Worm (Caenorhabditis elegans) whole organism, L4 larva: ENCODE results near the gene ltah-1.2.
A peak's percentile ranks its signal among the peaks of the same experiment; 100 is the strongest.

Experiments used
- F44E2.7 ChIP-seq: fragments of 200-800 bp; sonication (Bioruptor generic); IDR thresholded peaks from 2 replicates; pipeline ENCODE4 v2.1.2; 2022; ENCODE audit warnings: missing genetic modification characterization, missing compliant biosample characterization
- T20F7.1 ChIP-seq: fragments of 200-800 bp; sonication (Bioruptor generic); optimal IDR thresholded peaks from 2 replicates; lab custom pipeline; 2018; ENCODE audit warnings: mild to moderate bottlenecking, missing genetic modification characterization, missing compliant biosample characterization
- Y48G9A.11 ChIP-seq: fragments of 200-800 bp; sonication (Bioruptor generic); IDR thresholded peaks from 2 replicates; pipeline ENCODE4 v1.3.6; 2022; ENCODE audit warnings: missing genetic modification reagents, missing genetic modification characterization, missing compliant biosample characterization
- arid-1 ChIP-seq: fragments of 200-800 bp; sonication (Bioruptor generic); conservative IDR thresholded peaks from 2 replicates; pipeline ENCODE4 v1.3.6; 2022; ENCODE audit warnings: missing genetic modification reagents, missing genetic modification characterization, missing compliant biosample characterization
- ceh-28 ChIP-seq: fragments of 150-350 bp; optimal IDR thresholded peaks from 2 replicates; lab custom pipeline; 2014; ENCODE audit warnings: missing biosample characterization, missing genetic modification reagents, missing genetic modification characterization
- ces-1 ChIP-seq: fragments of 150-350 bp; sonication (generic microtip); optimal IDR thresholded peaks from 4 replicates; lab custom pipeline; 2014; ENCODE audit warnings: missing biosample characterization, missing genetic modification reagents, missing genetic modification characterization
- ctbp-1 ChIP-seq: fragments of 200-800 bp; sonication (Bioruptor generic); IDR thresholded peaks from 2 replicates; pipeline ENCODE4 v1.3.6; 2022; ENCODE audit warnings: missing genetic modification reagents, missing genetic modification characterization, missing compliant biosample characterization
- daf-16 ChIP-seq, 3 experiments: sonication (generic microtip); optimal IDR thresholded peaks; 2 replicates each; lab custom pipeline; 2016 to 2017; ENCODE audit warnings: missing genetic modification characterization in 3 of 3, missing genetic modification reagents in 3 of 3, mild to moderate bottlenecking in 2 of 3, missing compliant biosample characterization in 2 of 3, missing biosample characterization in 1 of 3, moderate library complexity in 1 of 3
- daf-19 ChIP-seq: fragments of 200-800 bp; sonication (Bioruptor generic); conservative IDR thresholded peaks from 2 replicates; pipeline ENCODE4 v1.3.6; 2022; ENCODE audit warnings: missing genetic modification characterization, missing compliant biosample characterization
- dmd-6 ChIP-seq: fragments of 200-800 bp; sonication (Bioruptor generic); IDR thresholded peaks from 2 replicates; pipeline ENCODE4 v1.3.6; 2022; ENCODE audit warnings: missing genetic modification reagents, missing genetic modification characterization, missing compliant biosample characterization
- dpl-1 ChIP-seq: fragments of 150-350 bp; optimal IDR thresholded peaks from 2 replicates; lab custom pipeline; 2014; ENCODE audit warnings: missing biosample characterization, missing genetic modification reagents, missing genetic modification characterization
- egl-27 ChIP-seq: sonication (generic microtip); optimal IDR thresholded peaks from 3 replicates; lab custom pipeline; 2017; ENCODE audit warnings: missing biosample characterization, missing genetic modification reagents, missing genetic modification characterization
- egl-43 ChIP-seq: fragments of 200-800 bp; sonication (Bioruptor generic); IDR thresholded peaks from 2 replicates; pipeline ENCODE4 v1.3.6; 2022; ENCODE audit warnings: missing genetic modification reagents, missing genetic modification characterization, missing compliant biosample characterization
- fkh-10 ChIP-seq: fragments of 150-350 bp; optimal IDR thresholded peaks from 2 replicates; lab custom pipeline; 2014; ENCODE audit warnings: missing biosample characterization, missing genetic modification reagents, missing genetic modification characterization
- hif-1 ChIP-seq, 2 experiments: sonication (generic microtip); optimal IDR thresholded peaks; 2 replicates each; lab custom pipeline; 2016 to 2017; ENCODE audit warnings: missing compliant biosample characterization in 2 of 2, missing genetic modification characterization in 2 of 2, missing genetic modification reagents in 2 of 2, missing genotype in 2 of 2, mild to moderate bottlenecking in 1 of 2
- jun-1 ChIP-seq: fragments of 150-350 bp; optimal IDR thresholded peaks from 2 replicates; lab custom pipeline; 2014; ENCODE audit warnings: missing biosample characterization, missing genetic modification reagents, missing genetic modification characterization
- lir-3 ChIP-seq: sonication (generic microtip); optimal IDR thresholded peaks from 2 replicates; lab custom pipeline; 2016; ENCODE audit warnings: mild to moderate bottlenecking, missing genetic modification characterization, missing compliant biosample characterization
- lsy-2 ChIP-seq, 2 experiments: fragments of 150-350 bp in 1 of 2; sonication (generic microtip) in 1 of 2; optimal IDR thresholded peaks; 2 replicates each; lab custom pipeline; 2014 to 2017; ENCODE audit warnings: missing biosample characterization in 2 of 2, missing genetic modification characterization in 2 of 2
- madf-5 ChIP-seq, 2 experiments: fragments of 200-800 bp; sonication (Bioruptor generic); IDR thresholded peaks; 2 replicates each; pipeline ENCODE4 v1.3.6; 2022; ENCODE audit warnings: missing compliant biosample characterization in 2 of 2, missing genetic modification characterization in 2 of 2
- madf-9 ChIP-seq: fragments of 200-800 bp; sonication (Bioruptor generic); conservative IDR thresholded peaks from 2 replicates; pipeline ENCODE4 v1.3.6; 2022; ENCODE audit warnings: missing genetic modification reagents, missing genetic modification characterization, missing compliant biosample characterization
- mdl-1 ChIP-seq, 2 experiments: fragments of 150-350 bp in 1 of 2; sonication (generic microtip) in 1 of 2; optimal IDR thresholded peaks; 2 replicates each; lab custom pipeline; 2014 to 2017; ENCODE audit warnings: missing biosample characterization in 2 of 2, missing genetic modification characterization in 2 of 2
- nhr-102 ChIP-seq: sonication (generic microtip); optimal IDR thresholded peaks from 2 replicates; lab custom pipeline; 2016; ENCODE audit warnings: mild to moderate bottlenecking, missing genetic modification characterization, moderate library complexity, missing compliant biosample characterization
- nhr-25 ChIP-seq: sonication (generic microtip); optimal IDR thresholded peaks from 2 replicates; lab custom pipeline; 2017; ENCODE audit warnings: missing genetic modification characterization, mild to moderate bottlenecking, missing compliant biosample characterization, antibody characterized with exemption, moderate library complexity, borderline replicate concordance; ENCODE audit not compliant: insufficient read depth
- nhr-28 ChIP-seq: fragments of 150-350 bp; optimal IDR thresholded peaks from 2 replicates; lab custom pipeline; 2014; ENCODE audit warnings: missing biosample characterization, missing genetic modification characterization
- nhr-41 ChIP-seq: fragments of 200-800 bp; sonication (Bioruptor generic); IDR thresholded peaks from 2 replicates; pipeline ENCODE4 v1.3.6; 2022; ENCODE audit warnings: missing genetic modification reagents, missing genetic modification characterization, missing compliant biosample characterization
- nhr-6 ChIP-seq: fragments of 150-350 bp; optimal IDR thresholded peaks from 2 replicates; lab custom pipeline; 2014; ENCODE audit warnings: missing biosample characterization, missing genetic modification characterization
- rbr-2 ChIP-seq: sonication (generic microtip); optimal IDR thresholded peaks from 2 replicates; lab custom pipeline; 2016; ENCODE audit warnings: missing genotype, missing genetic modification characterization, missing compliant biosample characterization
- saeg-2 ChIP-seq: fragments of 200-800 bp; sonication (Bioruptor generic); IDR thresholded peaks from 2 replicates; pipeline ENCODE4 v1.3.6; 2022; ENCODE audit warnings: missing genetic modification reagents, missing genetic modification characterization, missing compliant biosample characterization
- sdz-12 ChIP-seq: fragments of 200-800 bp; sonication (Bioruptor generic); optimal IDR thresholded peaks from 2 replicates; lab custom pipeline; 2018; ENCODE audit warnings: mild to moderate bottlenecking, missing genetic modification characterization, missing compliant biosample characterization
- set-16 ChIP-seq: fragments of 200-800 bp; sonication (Bioruptor generic); IDR thresholded peaks from 2 replicates; pipeline ENCODE4 v1.3.6; 2022; ENCODE audit warnings: missing genetic modification reagents, missing genetic modification characterization, missing compliant biosample characterization
- skn-1 ChIP-seq: fragments of 150-350 bp; optimal IDR thresholded peaks from 2 replicates; lab custom pipeline; 2014; ENCODE audit warnings: missing biosample characterization, missing genetic modification characterization
- snpc-1.2 ChIP-seq: fragments of 200-800 bp; sonication (Bioruptor generic); IDR thresholded peaks from 2 replicates; pipeline ENCODE4 v1.3.6; 2022; ENCODE audit warnings: missing genetic modification reagents, missing genetic modification characterization, missing compliant biosample characterization
- spr-1 ChIP-seq: sonication (generic microtip); optimal IDR thresholded peaks from 2 replicates; lab custom pipeline; 2016; ENCODE audit warnings: mild to moderate bottlenecking, missing genetic modification characterization, missing compliant biosample characterization
- spr-3 ChIP-seq: fragments of 200-800 bp; sonication (Bioruptor generic); optimal IDR thresholded peaks from 2 replicates; lab custom pipeline; 2018; ENCODE audit warnings: mild to moderate bottlenecking, missing genetic modification characterization, missing compliant biosample characterization
- unc-130 ChIP-seq: sonication (generic microtip); optimal IDR thresholded peaks from 2 replicates; lab custom pipeline; 2016; ENCODE audit warnings: missing genetic modification reagents, missing genetic modification characterization, missing compliant biosample characterization
- unc-62 ChIP-seq, 3 experiments: fragments of 150-350 bp in 1 of 3; sonication (generic microtip); optimal IDR thresholded peaks in 2 of 3; peaks in 1 of 3; 1 replicate in 1 of 3; 2 replicates in 2 of 3; lab custom pipeline; 2014 to 2017; ENCODE audit warnings: missing biosample characterization in 3 of 3, missing genetic modification characterization in 3 of 3, missing genetic modification reagents in 3 of 3, missing genotype in 1 of 3
- vab-7 ChIP-seq: fragments of 200-800 bp; sonication (Bioruptor generic); IDR thresholded peaks from 2 replicates; pipeline ENCODE4 v1.3.6; 2022; ENCODE audit warnings: missing genetic modification reagents, missing genetic modification characterization, missing compliant biosample characterization
- zip-11 ChIP-seq: fragments of 200-800 bp; sonication (Bioruptor generic); IDR thresholded peaks from 2 replicates; pipeline ENCODE4 v1.3.6; 2022; ENCODE audit warnings: missing genetic modification characterization, missing compliant biosample characterization

The ltah-1.2 gene

DNA sequence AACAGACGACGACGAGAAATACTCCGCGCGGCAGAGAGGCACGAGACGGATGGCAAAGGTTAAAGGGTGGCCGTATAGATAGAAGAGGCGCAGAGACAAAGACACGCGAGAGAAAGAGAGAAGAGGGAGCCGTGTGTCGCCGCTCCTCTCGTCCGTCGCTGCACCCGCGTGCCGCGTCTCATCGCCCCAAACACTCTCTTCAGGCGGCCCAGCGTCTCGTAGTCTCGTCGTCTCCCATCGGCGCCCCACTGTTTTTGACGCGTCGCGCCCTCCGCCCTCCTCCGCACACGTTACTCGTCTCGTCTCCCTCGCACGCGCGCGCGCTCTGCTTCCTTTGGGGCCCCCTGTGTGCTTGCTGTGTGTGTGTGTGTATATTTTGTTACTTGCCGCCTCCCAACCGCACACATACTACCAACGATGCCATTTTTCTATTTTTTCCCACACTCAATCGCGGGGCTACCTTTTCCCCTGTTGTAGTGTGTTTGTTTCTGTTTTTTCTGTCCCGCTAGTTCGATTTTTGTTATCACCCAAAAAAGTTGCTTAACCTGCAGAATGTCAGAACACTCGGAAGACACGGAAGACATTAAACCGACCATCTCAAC lies 23.8 kb upstream of the ltah-1.2 start, which contains the start of gene madf-9 (continued):
- TF ChIP-seq rbr-2: peak; percentile 79
- peak; percentile 98 for TF ChIP-seq madf-9 (GFP tag; lab: Robert Waterston, UW)
- peak; percentile 18 for TF ChIP-seq dpl-1
- peak; percentile 78 to 88 for TF ChIP-seq mdl-1 (tag; optimal IDR thresholded peaks at IDR 0.05; lab: Kevin White, UChicago)
- TF ChIP-seq spr-1 (tag; lab: Kevin White, UChicago): peak; percentile 71
- no peak for TF ChIP-seq sdz-12 (GFP tag; lab: Kevin White, UChicago)
- peak in 1 of 2 experiments; percentile 77 for TF ChIP-seq hif-1 (tag; optimal IDR thresholded peaks at IDR 0.05; lab: Kevin White, UChicago)
- no peak for TF ChIP-seq lir-3
- TF ChIP-seq dmd-6 (GFP tag; lab: Robert Waterston, UW): peak; percentile 47
- TF ChIP-seq ctbp-1: peak; percentile 61
- peak; percentile 26 for TF ChIP-seq spr-3 (GFP tag; lab: Kevin White, UChicago)
- TF ChIP-seq daf-16 (GFP tag; optimal IDR thresholded peaks at IDR 0.05; lab: Kevin White, UChicago): peak; percentile 10 to 56
- TF ChIP-seq daf-16 (tag; optimal IDR thresholded peaks at IDR 0.05; lab: Kevin White, UChicago): peak; percentile 68
- no peak for TF ChIP-seq egl-27 (tag; lab: Kevin White, UChicago)
- no peak for TF ChIP-seq T20F7.1
- TF ChIP-seq arid-1: 0 out of 2 replicates have a peak, but pooled peaks have one; percentile 37
- TF ChIP-seq, all 104 proteins: peak for 39

DNA sequence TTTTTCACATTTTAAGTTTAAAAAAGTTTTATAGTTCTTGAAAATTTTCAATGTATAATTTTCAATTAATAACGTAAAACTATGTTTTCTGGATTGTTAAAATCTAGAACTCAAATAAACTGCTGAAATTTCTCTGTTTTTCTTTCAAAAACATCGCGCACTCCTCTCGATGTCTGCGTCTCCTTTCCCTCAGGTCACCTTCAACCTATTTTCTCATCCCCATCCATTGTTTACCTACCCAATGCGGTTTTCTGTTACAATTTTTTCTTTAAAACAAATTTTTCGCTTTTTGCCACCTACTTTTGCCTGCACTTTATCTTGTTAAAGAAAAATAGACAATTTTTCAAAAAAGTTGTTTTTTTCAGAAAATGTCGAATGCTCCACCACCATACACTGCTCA lies 20.4 kb upstream of the ltah-1.2 start, which contains the start of gene ZC416.2:
TSS of gene ZC416.2 (plus strand) at position 366 of the 400 bp plus-strand sequence.
- TF ChIP-seq nhr-6 (no peak), nhr-28 (peak; percentile 3), lsy-2 (tag; optimal IDR thresholded peaks at IDR 0.05; lab: Kevin White, UChicago) (peak in 1 of 2 experiments; percentile 3)

DNA sequence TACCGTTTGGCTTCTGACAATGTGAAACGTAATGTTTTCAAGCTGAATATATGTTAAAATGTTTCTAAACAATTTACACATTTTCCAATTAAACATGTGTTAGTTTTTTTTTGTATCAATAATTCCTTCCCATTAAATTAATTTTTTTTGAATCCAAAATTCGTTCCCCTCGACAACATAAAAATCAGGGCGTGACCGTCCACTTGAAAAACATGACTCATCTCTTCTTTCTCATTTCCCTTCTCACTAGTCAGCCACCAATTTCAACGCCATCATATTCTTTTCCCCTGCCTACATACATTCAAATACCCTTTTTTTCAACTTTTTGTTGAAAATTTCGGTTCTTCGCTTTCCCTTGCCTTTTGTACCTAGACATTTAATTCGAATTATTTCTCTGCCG lies 19.6 kb upstream of the ltah-1.2 start:
- TF ChIP-seq vab-7 (GFP tag; lab: Robert Waterston, UW): no peak
- peak in 1 of 2 experiments; percentile 95 for TF ChIP-seq unc-62 (GFP tag; optimal IDR thresholded peaks at IDR 0.05 in 1 of 2; lab: Kevin White, UChicago)
- TF ChIP-seq unc-62 (tag; optimal IDR thresholded peaks at IDR 0.05; lab: Kevin White, UChicago): no peak

DNA sequence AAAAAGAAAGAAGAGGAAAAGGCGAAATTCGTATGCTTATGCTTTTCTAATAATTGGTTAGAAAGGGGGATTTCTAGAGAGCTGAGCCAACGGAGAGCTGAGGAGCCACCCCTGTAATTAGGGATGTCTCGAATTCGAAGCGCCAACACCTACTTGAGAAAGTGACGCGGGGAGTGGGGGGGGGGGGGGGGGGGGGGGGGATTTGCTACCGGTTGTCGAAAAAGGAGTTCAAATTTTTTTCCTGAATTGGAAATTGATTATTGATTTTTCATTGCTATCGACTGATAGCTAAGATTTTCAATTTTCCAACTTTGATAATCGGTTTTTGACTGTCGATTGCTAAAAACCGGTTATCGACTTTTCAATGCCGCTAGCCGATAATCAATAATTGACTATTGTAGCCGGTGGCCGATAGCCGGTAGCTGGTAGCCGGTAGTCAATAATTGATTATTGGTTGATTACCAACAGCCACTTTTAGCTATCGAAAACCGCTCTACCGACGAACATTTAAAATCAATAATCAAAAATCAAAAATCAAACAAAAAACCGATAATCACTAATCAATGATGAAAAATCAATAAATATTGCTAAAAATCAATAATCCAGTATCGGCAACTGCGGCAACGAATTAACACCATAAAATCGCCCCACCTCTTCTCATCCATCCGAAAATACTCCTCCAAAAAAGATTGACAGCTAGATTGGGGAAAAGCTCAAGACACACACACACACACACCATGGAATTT lies 16.2 kb upstream of the ltah-1.2 start:
- no peak for TF ChIP-seq fkh-10
- no peak for TF ChIP-seq nhr-25 (tag; lab: Kevin White, UChicago)
- no peak for TF ChIP-seq Y48G9A.11 (GFP tag; lab: Robert Waterston, UW)
- peak; percentile 86 for TF ChIP-seq set-16 (GFP tag; lab: Robert Waterston, UW)
- TF ChIP-seq ceh-28 (tag; lab: Kevin White, UChicago): peak; percentile 87
- TF ChIP-seq nhr-6: no peak

DNA sequence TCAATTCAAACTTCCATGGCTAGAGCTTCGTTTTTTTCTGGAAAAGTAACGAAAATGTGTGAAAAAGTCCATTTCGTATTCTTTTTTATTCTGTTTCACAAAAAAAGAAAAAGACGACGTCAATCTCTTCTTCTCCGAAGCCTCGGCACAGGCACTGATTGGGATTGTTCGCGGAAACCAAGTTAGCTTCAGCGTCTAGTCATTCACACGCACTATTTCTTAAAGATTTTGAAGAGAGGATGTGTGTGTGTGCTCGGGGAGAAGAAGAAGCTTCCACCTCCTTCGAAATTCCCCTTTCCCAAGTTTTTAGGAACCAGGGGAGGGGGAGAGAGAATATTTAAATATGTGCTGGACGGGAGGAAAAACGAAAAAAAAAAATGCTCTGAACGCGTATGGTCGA lies 13.6 kb upstream of the ltah-1.2 start:
- TF ChIP-seq jun-1 (tag; lab: Kevin White, UChicago) (no peak), ces-1 (GFP tag; lab: Kevin White, UChicago) (peak; percentile 58), zip-11 (GFP tag; lab: Robert Waterston, UW) (no peak), fkh-10 (peak; percentile 47)

ce11 chrIV:3624597-3624996 lies 11.7 kb upstream of the ltah-1.2 start, which contains the start of the genes cha-1 and unc-17:
Gene cha-1, minus strand, starts transcription at chrIV:3624697.
Gene unc-17, minus strand, starts transcription at chrIV:3624699.
- no peak for TF ChIP-seq nhr-41
- no peak for TF ChIP-seq snpc-1.2 (GFP tag; lab: Robert Waterston, UW)
- TF ChIP-seq saeg-2 (GFP tag; lab: Robert Waterston, UW): no peak
- no peak for TF ChIP-seq F44E2.7 (GFP tag; lab: Robert Waterston, UW)
- no peak for TF ChIP-seq egl-27 (tag; lab: Kevin White, UChicago)
- no peak for TF ChIP-seq madf-5 (GFP tag; IDR thresholded peaks at IDR 0.05; lab: Robert Waterston, UW)
- no peak for TF ChIP-seq daf-19
- TF ChIP-seq nhr-102 (tag; lab: Kevin White, UChicago): no peak
- no peak for TF ChIP-seq skn-1 (tag; lab: Kevin White, UChicago)
- TF ChIP-seq unc-130 (GFP tag; lab: Kevin White, UChicago): no peak
- TF ChIP-seq jun-1 (tag; lab: Kevin White, UChicago): no peak
- no peak for TF ChIP-seq daf-16 (GFP tag; optimal IDR thresholded peaks at IDR 0.05; lab: Kevin White, UChicago)
- TF ChIP-seq daf-16 (tag; optimal IDR thresholded peaks at IDR 0.05; lab: Kevin White, UChicago): no peak
- no peak for TF ChIP-seq egl-43 (GFP tag; lab: Robert Waterston, UW)
